Worm (Caenorhabditis elegans): ENCODE measurements around the gene C13E3.1.
A peak's percentile ranks its signal among the peaks of the same experiment; 100 is the strongest.

- no peak for TF ChIP-seq nhr-11 (tag; optimal IDR thresholded peaks at IDR 0.05)
- TF ChIP-seq lin-38 (GFP tag; IDR thresholded peaks at IDR 0.05) = no peak
- TF ChIP-seq hif-1 (tag; optimal IDR thresholded peaks at IDR 0.05) = no peak
- no peak for TF ChIP-seq fos-1 (tag; optimal IDR thresholded peaks at IDR 0.05)
- no peak for TF ChIP-seq mdt-29 (GFP tag; IDR thresholded peaks at IDR 0.05)
- TF ChIP-seq tra-1 (GFP tag; IDR thresholded peaks at IDR 0.05) = no peak
- TF ChIP-seq unc-62 (GFP tag; optimal IDR thresholded peaks at IDR 0.05 in 1 of 2) = peak in 1 of 2 experiments; percentile 54
- TF ChIP-seq unc-62 (tag; optimal IDR thresholded peaks at IDR 0.05) = no peak
- TF ChIP-seq ceh-28 (tag; optimal IDR thresholded peaks at IDR 0.05) = no peak
- no peak for TF ChIP-seq madf-5 (GFP tag; IDR thresholded peaks at IDR 0.05)
- TF ChIP-seq ceh-62 (tag; optimal IDR thresholded peaks at IDR 0.05) = no peak
- TF ChIP-seq daf-19 (GFP tag; conservative IDR thresholded peaks at IDR 0.05) = no peak
- TF ChIP-seq set-16 (GFP tag; IDR thresholded peaks at IDR 0.05) = no peak
- no peak for TF ChIP-seq F44E2.7 (GFP tag; IDR thresholded peaks at IDR 0.05)
- no peak for TF ChIP-seq F26F4.8 (GFP tag; conservative IDR thresholded peaks at IDR 0.05)
Measured at ce11 chrX:8888835-8889234, 4.1 kb upstream of the C13E3.1 start.
